Worm (Caenorhabditis elegans) whole organism, L2 larva: ENCODE results near the gene F18A12.2.

Source experiments
- F13H6.1 ChIP-seq: sonication (generic microtip); optimal IDR thresholded peaks from 2 replicates; lab custom pipeline; 2016; ENCODE audit warnings: missing genetic modification characterization, missing compliant biosample characterization
- R02D3.7 ChIP-seq: fragments of 150-350 bp; optimal IDR thresholded peaks from 2 replicates; lab custom pipeline; 2014; ENCODE audit warnings: missing biosample characterization, missing genetic modification characterization
- alr-1 ChIP-seq: fragments of 150-350 bp; optimal IDR thresholded peaks from 2 replicates; lab custom pipeline; 2014; ENCODE audit warnings: missing biosample characterization, missing genetic modification characterization
- aly-2 ChIP-seq: fragments of 150-350 bp; optimal IDR thresholded peaks from 2 replicates; lab custom pipeline; 2014; ENCODE audit warnings: missing biosample characterization, missing genetic modification characterization
- ama-1 ChIP-seq: fragments of 150-350 bp; optimal IDR thresholded peaks from 2 replicates; lab custom pipeline; 2018; ENCODE audit warnings: inconsistent platforms
- blmp-1 ChIP-seq: sonication (generic microtip); optimal IDR thresholded peaks from 2 replicates; lab custom pipeline; 2017; ENCODE audit warnings: missing genetic modification characterization, mild to moderate bottlenecking, missing compliant biosample characterization, antibody characterized with exemption, moderate library complexity; ENCODE audit not compliant: insufficient read depth
- ceh-16 ChIP-seq: fragments of 150-350 bp; optimal IDR thresholded peaks from 2 replicates; lab custom pipeline; 2014; ENCODE audit warnings: missing biosample characterization, missing genetic modification characterization
- crh-2 ChIP-seq: sonication (generic microtip); optimal IDR thresholded peaks from 2 replicates; lab custom pipeline; 2017; ENCODE audit warnings: missing biosample characterization, missing genetic modification characterization
- dmd-4 ChIP-seq: sonication (generic microtip); optimal IDR thresholded peaks from 2 replicates; lab custom pipeline; 2017; ENCODE audit warnings: missing biosample characterization, missing genetic modification characterization
- egl-27 ChIP-seq: sonication (generic microtip); optimal IDR thresholded peaks from 3 replicates; lab custom pipeline; 2017; ENCODE audit warnings: missing biosample characterization, missing genetic modification reagents, missing genetic modification characterization
- elt-1 ChIP-seq: fragments of 150-350 bp; optimal IDR thresholded peaks from 2 replicates; lab custom pipeline; 2014; ENCODE audit warnings: missing biosample characterization, missing genetic modification characterization
- fos-1 ChIP-seq: fragments of 150-350 bp; optimal IDR thresholded peaks from 2 replicates; lab custom pipeline; 2014; ENCODE audit warnings: missing biosample characterization, missing genetic modification characterization
- gmeb-1 ChIP-seq: fragments of 150-350 bp; optimal IDR thresholded peaks from 2 replicates; lab custom pipeline; 2014; ENCODE audit warnings: missing biosample characterization, missing genetic modification characterization
- lin-11 ChIP-seq: fragments of 150-350 bp; sonication (generic microtip); optimal IDR thresholded peaks from 2 replicates; lab custom pipeline; 2014; ENCODE audit warnings: missing biosample characterization, missing genetic modification characterization, inconsistent platforms, mixed read lengths
- lin-13 ChIP-seq: fragments of 150-350 bp; optimal IDR thresholded peaks from 2 replicates; lab custom pipeline; 2014; ENCODE audit warnings: missing biosample characterization, missing genetic modification reagents, missing genetic modification characterization
- lin-39 ChIP-seq: fragments of 150-350 bp; optimal IDR thresholded peaks from 2 replicates; lab custom pipeline; 2014; ENCODE audit warnings: missing biosample characterization, missing genetic modification reagents, missing genetic modification characterization
- lsy-2 ChIP-seq, 2 experiments: fragments of 150-350 bp in 1 of 2; sonication (generic microtip) in 1 of 2; optimal IDR thresholded peaks; 2 replicates each; lab custom pipeline; 2014 to 2017; ENCODE audit warnings: missing biosample characterization in 2 of 2, missing genetic modification characterization in 2 of 2
- mab-5 ChIP-seq: fragments of 150-350 bp; optimal IDR thresholded peaks from 2 replicates; lab custom pipeline; 2014; ENCODE audit warnings: missing biosample characterization, missing genetic modification characterization
- mdl-1 ChIP-seq, 2 experiments: fragments of 150-350 bp in 1 of 2; sonication (generic microtip) in 1 of 2; optimal IDR thresholded peaks; 2 replicates each; lab custom pipeline; 2017; ENCODE audit warnings: missing biosample characterization in 2 of 2, missing genetic modification characterization in 2 of 2
- nhr-10 ChIP-seq: sonication (generic microtip); optimal IDR thresholded peaks from 2 replicates; lab custom pipeline; 2017; ENCODE audit warnings: missing biosample characterization, missing genetic modification characterization
- nhr-11 ChIP-seq: fragments of 150-350 bp; optimal IDR thresholded peaks from 2 replicates; lab custom pipeline; 2014; ENCODE audit warnings: missing biosample characterization, missing genetic modification characterization
- nhr-12 ChIP-seq: fragments of 150-350 bp; optimal IDR thresholded peaks from 2 replicates; lab custom pipeline; 2014; ENCODE audit warnings: missing biosample characterization, missing genetic modification characterization
- nhr-129 ChIP-seq: fragments of 150-350 bp; optimal IDR thresholded peaks from 2 replicates; lab custom pipeline; 2014; ENCODE audit warnings: missing biosample characterization, missing genetic modification characterization
- nhr-21 ChIP-seq: fragments of 150-350 bp; optimal IDR thresholded peaks from 2 replicates; lab custom pipeline; 2014; ENCODE audit warnings: missing biosample characterization, missing genetic modification characterization
- nhr-237 ChIP-seq: fragments of 150-350 bp; optimal IDR thresholded peaks from 2 replicates; lab custom pipeline; 2014; ENCODE audit warnings: missing biosample characterization, missing genetic modification characterization
- nhr-25 ChIP-seq: fragments of 150-350 bp; sonication (generic microtip); optimal IDR thresholded peaks from 3 replicates; lab custom pipeline; 2014; ENCODE audit warnings: missing biosample characterization, missing genetic modification characterization
- nhr-6 ChIP-seq: fragments of 150-350 bp; optimal IDR thresholded peaks from 2 replicates; lab custom pipeline; 2014; ENCODE audit warnings: missing biosample characterization, missing genetic modification characterization
- peb-1 ChIP-seq: fragments of 150-350 bp; optimal IDR thresholded peaks from 2 replicates; lab custom pipeline; 2014; ENCODE audit warnings: missing biosample characterization, missing genetic modification characterization
- skn-1 ChIP-seq: sonication (generic microtip); optimal IDR thresholded peaks from 2 replicates; lab custom pipeline; 2017; ENCODE audit warnings: missing biosample characterization, missing genetic modification characterization
- sma-9 ChIP-seq, 2 experiments: fragments of 150-350 bp in 1 of 2; sonication (generic microtip) in 1 of 2; optimal IDR thresholded peaks; 2 replicates each; lab custom pipeline; 2014 to 2016; ENCODE audit warnings: missing genetic modification characterization in 2 of 2, mild to moderate bottlenecking in 1 of 2, missing biosample characterization in 1 of 2, missing compliant biosample characterization in 1 of 2, missing genetic modification reagents in 1 of 2, moderate library complexity in 1 of 2
- snpc-4 ChIP-seq: fragments of 150-350 bp; optimal IDR thresholded peaks from 2 replicates; lab custom pipeline; 2014; ENCODE audit warnings: missing biosample characterization, missing genetic modification characterization
- unc-39 ChIP-seq: fragments of 150-350 bp; optimal IDR thresholded peaks from 2 replicates; lab custom pipeline; 2014; ENCODE audit warnings: missing biosample characterization, missing genetic modification characterization
- unc-55 ChIP-seq: fragments of 150-350 bp; sonication (generic microtip); optimal IDR thresholded peaks from 3 replicates; lab custom pipeline; 2014; ENCODE audit warnings: missing biosample characterization, missing genetic modification reagents, missing genetic modification characterization
- zag-1 ChIP-seq: fragments of 150-350 bp; optimal IDR thresholded peaks from 2 replicates; lab custom pipeline; 2014; ENCODE audit warnings: missing biosample characterization, missing genetic modification characterization
- ztf-4 ChIP-seq: fragments of 150-350 bp; optimal IDR thresholded peaks from 2 replicates; lab custom pipeline; 2014; ENCODE audit warnings: missing biosample characterization, missing genetic modification characterization

Gene F18A12.2

DNA sequence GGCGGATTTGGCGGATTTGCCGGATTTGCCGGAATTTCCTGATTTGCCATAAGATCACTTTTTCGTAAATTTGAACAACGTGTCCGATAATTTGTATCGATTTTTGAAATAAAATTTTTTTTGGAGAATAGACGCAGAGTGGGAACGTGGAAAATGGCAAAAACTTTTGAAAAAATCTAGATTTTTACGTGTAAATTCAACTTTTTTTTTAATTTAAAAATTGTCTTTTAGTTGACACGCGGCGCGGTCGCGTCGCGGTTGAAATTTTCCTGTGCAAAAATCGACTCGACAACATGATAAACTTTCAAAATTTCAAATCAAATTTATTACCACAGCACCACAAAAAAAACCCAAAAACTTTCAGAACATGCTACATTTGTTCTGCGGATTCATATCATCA lies 19.2 kb upstream of the F18A12.2 start, which contains the start of gene nep-20:
Gene nep-20 (minus strand): TSS at position 101 of the 400 bp plus-strand sequence.
- TF ChIP-seq lsy-2 (tag; optimal IDR thresholded peaks at IDR 0.05; lab: Kevin White, UChicago) (no peak), nhr-12 (tag; lab: Kevin White, UChicago) (no peak), ceh-16 (no peak), nhr-25 (tag; lab: Kevin White, UChicago) (no peak), mab-5 (no peak), crh-2 (tag; lab: Kevin White, UChicago) (no peak), zag-1 (tag; lab: Kevin White, UChicago) (no peak), alr-1 (tag; lab: Kevin White, UChicago) (no peak)

DNA sequence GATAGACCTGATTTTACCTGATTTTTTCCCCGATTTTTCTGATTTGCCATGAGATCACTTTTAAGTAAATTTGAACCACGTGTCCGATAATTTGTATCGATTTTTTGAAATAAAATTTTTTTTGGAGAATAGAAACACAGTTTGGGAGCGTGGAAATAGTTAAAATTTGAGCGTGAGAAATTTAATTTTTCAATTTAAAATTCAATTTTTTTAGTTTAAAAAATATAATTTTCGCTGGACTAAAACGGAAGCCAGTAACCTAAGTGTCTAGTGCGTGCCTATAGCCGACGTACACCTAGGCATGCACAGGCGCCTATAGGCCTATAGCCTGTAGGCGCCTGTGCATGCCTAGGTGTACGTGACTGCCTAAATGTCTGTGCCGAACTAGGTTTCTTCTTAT lies 15.4 kb upstream of the F18A12.2 start, which contains the start of gene nep-9:
Gene nep-9 (minus strand): TSS at position 101 of the 400 bp plus-strand sequence.
- TF ChIP-seq fos-1 (tag; lab: Kevin White, UChicago): no peak
- no peak for TF ChIP-seq R02D3.7 (tag; lab: Kevin White, UChicago)
- no peak for TF ChIP-seq nhr-129
- TF ChIP-seq egl-27: no peak
- TF ChIP-seq nhr-25 (tag; lab: Kevin White, UChicago): no peak
- TF ChIP-seq sma-9 (GFP tag; optimal IDR thresholded peaks at IDR 0.05; lab: Kevin White, UChicago): no peak
- TF ChIP-seq sma-9 (tag; optimal IDR thresholded peaks at IDR 0.05; lab: Kevin White, UChicago): no peak
- no peak for TF ChIP-seq ama-1 (lab: Kevin White, UChicago)
- TF ChIP-seq dmd-4 (tag; lab: Kevin White, UChicago): no peak
- TF ChIP-seq ztf-4 (tag; lab: Kevin White, UChicago): no peak
- TF ChIP-seq unc-39 (tag; lab: Kevin White, UChicago): no peak
- no peak for TF ChIP-seq lin-11
- TF ChIP-seq nhr-10 (tag; lab: Kevin White, UChicago): no peak
- TF ChIP-seq blmp-1 (tag; lab: Kevin White, UChicago): no peak
- no peak for TF ChIP-seq lin-13
- no peak for TF ChIP-seq F13H6.1 (tag; lab: Kevin White, UChicago)
- no peak for TF ChIP-seq aly-2 (tag; lab: Kevin White, UChicago)
- TF ChIP-seq nhr-6 (tag; lab: Kevin White, UChicago): no peak
- no peak for TF ChIP-seq nhr-11 (tag; lab: Kevin White, UChicago)

DNA sequence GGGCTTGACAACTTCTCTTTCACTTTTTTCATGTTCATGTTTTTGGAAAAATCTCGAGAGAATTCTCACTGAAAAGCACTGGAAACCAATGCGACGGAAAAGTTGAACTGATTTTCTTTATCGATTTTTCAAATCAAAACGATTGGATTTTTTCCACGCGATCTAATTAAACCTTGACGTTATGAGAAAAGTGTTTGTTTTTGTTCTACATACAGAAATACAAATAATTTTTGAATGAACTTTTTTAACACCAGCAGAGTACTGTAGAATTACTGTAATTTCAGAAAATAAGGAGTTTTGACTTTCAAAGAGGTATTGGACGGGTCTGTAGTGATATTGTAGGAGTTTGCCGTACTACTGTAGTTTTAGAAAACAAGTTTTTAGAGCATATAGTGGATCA lies 11.8 kb upstream of the F18A12.2 start, which contains the start of gene nep-10:
Gene nep-10 (minus strand): TSS at position 101 of the 400 bp plus-strand sequence.
- TF ChIP-seq nhr-21 (tag; lab: Kevin White, UChicago) (no peak), peb-1 (no peak), nhr-129 (no peak), crh-2 (tag; lab: Kevin White, UChicago) (no peak), nhr-11 (tag; lab: Kevin White, UChicago) (no peak), F13H6.1 (tag; lab: Kevin White, UChicago) (no peak), alr-1 (tag; lab: Kevin White, UChicago) (no peak), skn-1 (tag; lab: Kevin White, UChicago) (no peak), aly-2 (tag; lab: Kevin White, UChicago) (no peak), ama-1 (lab: Kevin White, UChicago) (no peak), snpc-4 (tag; lab: Kevin White, UChicago) (no peak), lin-39 (tag; lab: Kevin White, UChicago) (no peak), sma-9 (GFP tag; optimal IDR thresholded peaks at IDR 0.05; lab: Kevin White, UChicago) (no peak), sma-9 (tag; optimal IDR thresholded peaks at IDR 0.05; lab: Kevin White, UChicago) (no peak), nhr-237 (tag; lab: Kevin White, UChicago) (no peak), nhr-10 (tag; lab: Kevin White, UChicago) (no peak), unc-55 (no peak), elt-1 (tag; lab: Kevin White, UChicago) (no peak), fos-1 (tag; lab: Kevin White, UChicago) (no peak), mdl-1 (tag; optimal IDR thresholded peaks at IDR 0.05; lab: Kevin White, UChicago) (no peak), gmeb-1 (tag; lab: Kevin White, UChicago) (no peak)

DNA sequence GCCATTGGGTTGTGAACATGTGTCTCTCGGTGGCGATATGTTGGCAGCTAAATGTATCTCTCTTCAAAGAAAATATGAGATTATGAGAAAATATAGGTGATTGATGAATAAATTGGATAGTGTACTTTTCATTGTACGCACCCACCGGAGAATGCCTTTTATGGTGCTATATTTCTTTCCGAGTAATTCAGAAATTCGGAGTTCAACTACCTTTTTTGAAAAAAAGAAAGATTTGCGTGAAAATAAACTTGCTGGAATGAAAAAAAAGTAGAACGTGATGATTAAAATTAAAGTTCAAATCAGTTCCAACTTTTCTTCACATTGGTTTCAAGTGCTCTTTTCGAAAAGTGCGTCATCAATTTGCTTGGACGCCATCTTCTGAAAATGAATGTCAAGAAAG lies 11.1 kb upstream of the F18A12.2 start, which contains the start of gene nep-8:
Gene nep-8 (plus strand): TSS at position 301 of the 400 bp plus-strand sequence.
- no peak for TF ChIP-seq dmd-4 (tag; lab: Kevin White, UChicago)
- TF ChIP-seq zag-1 (tag; lab: Kevin White, UChicago): no peak
